Fruit fly (Drosophila melanogaster) whole organism, embryonic: Measurements from ENCODE around the gene CG3434.
A peak's percentile ranks its signal among the peaks of the same experiment; 100 is the strongest.

ENCODE experiments used
- ATbp ChIP-seq: fragments of 200-800 bp; sonication (Bioruptor generic); optimal IDR thresholded peaks from 2 replicates; lab custom pipeline; 2017; ENCODE audit warnings: missing biosample characterization, mild to moderate bottlenecking, missing genetic modification characterization, missing genetic modification reagents
- B-H2 ChIP-seq: fragments of 200-800 bp; sonication (Bioruptor generic); optimal IDR thresholded peaks from 2 replicates; lab custom pipeline; 2018; ENCODE audit warnings: missing biosample characterization, mild to moderate bottlenecking, missing genetic modification characterization
- CG10462 ChIP-seq: fragments of 200-800 bp; sonication (Bioruptor generic); optimal IDR thresholded peaks from 2 replicates; lab custom pipeline; 2016; ENCODE audit warnings: missing biosample characterization, missing genetic modification characterization
- CG10959 ChIP-seq: fragments of 200-800 bp; sonication (Bioruptor generic); IDR thresholded peaks from 2 replicates; pipeline ENCODE4 v1.3.6; 2022; ENCODE audit warnings: missing biosample characterization, missing genetic modification characterization
- CG11247 ChIP-seq: fragments of 200-800 bp; sonication (Bioruptor generic); IDR thresholded peaks from 2 replicates; pipeline ENCODE4 v1.3.6; 2022; ENCODE audit warnings: missing biosample characterization, missing genetic modification characterization
- CG11456 ChIP-seq: fragments of 200-800 bp; sonication (Bioruptor generic); IDR thresholded peaks from 3 replicates; pipeline ENCODE4 v1.3.6; 2022; ENCODE audit warnings: missing biosample characterization, missing genetic modification characterization
- CG11696 ChIP-seq: fragments of 200-800 bp; sonication (Bioruptor generic); IDR thresholded peaks from 2 replicates; pipeline ENCODE4 v1.3.6; 2022; ENCODE audit warnings: missing biosample characterization, missing genetic modification characterization
- CG11723 ChIP-seq: fragments of 200-800 bp; sonication (Bioruptor generic); optimal IDR thresholded peaks from 2 replicates; lab custom pipeline; 2017; ENCODE audit warnings: missing biosample characterization, mild to moderate bottlenecking, missing genetic modification characterization
- CG12744 ChIP-seq: fragments of 200-800 bp; sonication (Bioruptor generic); optimal IDR thresholded peaks from 2 replicates; lab custom pipeline; 2016; ENCODE audit warnings: missing biosample characterization, missing genetic modification characterization
- CG12769 ChIP-seq: fragments of 200-800 bp; sonication (Bioruptor generic); optimal IDR thresholded peaks from 2 replicates; lab custom pipeline; 2019; ENCODE audit warnings: missing biosample characterization, mild to moderate bottlenecking, missing genetic modification characterization, moderate library complexity
- CG15479 ChIP-seq: fragments of 200-800 bp; sonication (Bioruptor generic); optimal IDR thresholded peaks from 3 replicates; lab custom pipeline; 2019; ENCODE audit warnings: missing biosample characterization, mild to moderate bottlenecking, missing genetic modification characterization, moderate library complexity
- CG15601 ChIP-seq: fragments of 200-800 bp; sonication (Bioruptor generic); optimal IDR thresholded peaks from 3 replicates; lab custom pipeline; 2019; ENCODE audit warnings: missing biosample characterization, mild to moderate bottlenecking, missing genetic modification characterization, moderate library complexity
- CG16813 ChIP-seq: fragments of 200-800 bp; sonication (Bioruptor generic); IDR thresholded peaks from 3 replicates; pipeline ENCODE4 v1.3.6; 2022; ENCODE audit warnings: missing biosample characterization, missing genetic modification characterization; ENCODE audit not compliant: partially characterized antibody
- CG17829 ChIP-seq: fragments of 200-800 bp; optimal IDR thresholded peaks from 2 replicates; lab custom pipeline; 2019; ENCODE audit warnings: missing biosample characterization, mild to moderate bottlenecking, missing genetic modification characterization, moderate library complexity
- CG18764 ChIP-seq: fragments of 200-800 bp; sonication (Bioruptor generic); optimal IDR thresholded peaks from 3 replicates; lab custom pipeline; 2016; ENCODE audit warnings: missing biosample characterization, missing genetic modification characterization
- CG31224 ChIP-seq: fragments of 200-800 bp; sonication (Bioruptor generic); IDR thresholded peaks from 2 replicates; pipeline ENCODE4 v1.3.6; 2022; ENCODE audit warnings: missing biosample characterization, missing genetic modification characterization
- CG31441 ChIP-seq: fragments of 200-800 bp; sonication (Bioruptor generic); IDR thresholded peaks from 2 replicates; pipeline ENCODE4 v1.3.6; 2022; ENCODE audit warnings: missing biosample characterization, missing genetic modification characterization
- CG32767 ChIP-seq: fragments of 200-800 bp; sonication (Bioruptor generic); IDR thresholded peaks from 2 replicates; pipeline ENCODE4 v1.3.6; 2022; ENCODE audit warnings: missing biosample characterization, missing genetic modification characterization
- CG4404 ChIP-seq: fragments of 200-800 bp; sonication (Bioruptor generic); IDR thresholded peaks from 2 replicates; pipeline ENCODE4 v1.3.6; 2022; ENCODE audit warnings: missing biosample characterization, missing genetic modification characterization
- CG5245 ChIP-seq: fragments of 200-800 bp; sonication (Bioruptor generic); optimal IDR thresholded peaks from 3 replicates; lab custom pipeline; 2016; ENCODE audit warnings: missing biosample characterization, missing genetic modification characterization
- CG7786 ChIP-seq: fragments of 200-800 bp; sonication (Bioruptor generic); optimal IDR thresholded peaks from 2 replicates; lab custom pipeline; 2016; ENCODE audit warnings: missing biosample characterization, missing genetic modification characterization
- CG8478 ChIP-seq: fragments of >200 bp; optimal IDR thresholded peaks from 2 replicates; lab custom pipeline; 2018
- Ets97D ChIP-seq: fragments of 200-800 bp; sonication (Bioruptor generic); optimal IDR thresholded peaks from 3 replicates; lab custom pipeline; 2016; ENCODE audit warnings: missing biosample characterization, missing genetic modification characterization
- Gug ChIP-seq: fragments of 200-800 bp; sonication (Bioruptor generic); IDR thresholded peaks from 4 replicates; pipeline ENCODE4 v1.3.6; 2022; ENCODE audit warnings: missing biosample characterization, missing genetic modification characterization
- Meics ChIP-seq: fragments of 200-800 bp; sonication (Bioruptor generic); optimal IDR thresholded peaks from 2 replicates; lab custom pipeline; 2017; ENCODE audit warnings: missing biosample characterization, mild to moderate bottlenecking, missing genetic modification characterization
- Myb ChIP-seq: fragments of 200-800 bp; sonication (Bioruptor generic); optimal IDR thresholded peaks from 2 replicates; lab custom pipeline; 2016; ENCODE audit warnings: missing biosample characterization, missing genetic modification characterization
- Oaz ChIP-seq: fragments of 200-800 bp; sonication (Bioruptor generic); IDR thresholded peaks from 2 replicates; pipeline ENCODE4 v1.3.6; 2022; ENCODE audit warnings: missing biosample characterization, missing genetic modification characterization
- Optix ChIP-seq: fragments of 200-800 bp; sonication (Bioruptor generic); IDR thresholded peaks from 3 replicates; pipeline ENCODE4 v1.3.6; 2022; ENCODE audit warnings: missing biosample characterization, missing genetic modification characterization
- Pdp1 ChIP-seq, 2 experiments: fragments of 200-800 bp; sonication (Bioruptor generic); optimal IDR thresholded peaks; 3 replicates each; lab custom pipeline; 2016; ENCODE audit warnings: missing biosample characterization in 2 of 2, missing genetic modification characterization in 2 of 2, mild to moderate bottlenecking in 1 of 2, moderate library complexity in 1 of 2
- Sox100B ChIP-seq: fragments of 200-800 bp; sonication (Bioruptor generic); optimal IDR thresholded peaks from 3 replicates; lab custom pipeline; 2018; ENCODE audit warnings: missing biosample characterization, mild to moderate bottlenecking, missing genetic modification characterization
- Sry-β ChIP-seq: fragments of 200-800 bp; sonication (Bioruptor generic); optimal IDR thresholded peaks from 2 replicates; lab custom pipeline; 2018; ENCODE audit warnings: missing biosample characterization, mild to moderate bottlenecking, missing genetic modification characterization, moderate library complexity
- bowl ChIP-seq: fragments of 200-800 bp; sonication (Bioruptor generic); IDR thresholded peaks from 2 replicates; pipeline ENCODE4 v1.3.6; 2022; ENCODE audit warnings: missing biosample characterization, missing genetic modification characterization
- chm ChIP-seq: fragments of 200-800 bp; sonication (Bioruptor generic); IDR thresholded peaks from 2 replicates; pipeline ENCODE4 v1.3.6; 2022; ENCODE audit warnings: missing biosample characterization, missing genetic modification characterization
- corto ChIP-seq: fragments of 200-800 bp; sonication (Bioruptor generic); optimal IDR thresholded peaks from 2 replicates; lab custom pipeline; 2016; ENCODE audit warnings: missing biosample characterization, mild to moderate bottlenecking, missing genetic modification characterization, moderate library complexity
- cwo ChIP-seq: fragments of 200-800 bp; sonication (Bioruptor generic); optimal IDR thresholded peaks from 3 replicates; lab custom pipeline; 2017; ENCODE audit warnings: missing biosample characterization, missing genetic modification characterization, mild to moderate bottlenecking, moderate library complexity, missing genetic modification reagents
- dan ChIP-seq: fragments of 200-800 bp; sonication (Bioruptor generic); IDR thresholded peaks from 2 replicates; pipeline ENCODE4 v1.3.6; 2022; ENCODE audit warnings: missing biosample characterization, missing genetic modification characterization
- emc ChIP-seq: fragments of 200-800 bp; sonication (Bioruptor generic); optimal IDR thresholded peaks from 2 replicates; lab custom pipeline; 2016; ENCODE audit warnings: missing biosample characterization, missing genetic modification characterization
- en ChIP-seq: fragments of 200-800 bp; sonication (Bioruptor generic); optimal IDR thresholded peaks from 2 replicates; lab custom pipeline; 2016; ENCODE audit warnings: missing biosample characterization, missing genetic modification characterization
- ftz-f1 ChIP-seq: fragments of 200-800 bp; sonication (Bioruptor generic); optimal IDR thresholded peaks from 2 replicates; lab custom pipeline; 2016; ENCODE audit warnings: missing biosample characterization, missing genetic modification characterization
- gcm2 ChIP-seq: fragments of 200-800 bp; sonication (Bioruptor generic); optimal IDR thresholded peaks from 2 replicates; lab custom pipeline; 2016; ENCODE audit warnings: missing biosample characterization, missing genetic modification characterization
- h ChIP-seq: fragments of >200 bp; optimal IDR thresholded peaks from 2 replicates; lab custom pipeline; 2017
- hkb ChIP-seq, 2 experiments: fragments of 200-800 bp in 1 of 2; fragments of >200 bp in 1 of 2; sonication (Bioruptor generic) in 1 of 2; IDR thresholded peaks in 1 of 2; optimal IDR thresholded peaks in 1 of 2; 2 replicates each; pipeline versions ENCODE4 v1.3.6 to Lab custom; 2017 to 2022; ENCODE audit warnings: missing biosample characterization in 1 of 2, missing genetic modification characterization in 1 of 2
- ken ChIP-seq: fragments of 200-800 bp; sonication (Bioruptor generic); IDR thresholded peaks from 3 replicates; pipeline ENCODE4 v1.3.6; 2022; ENCODE audit warnings: missing biosample characterization, missing genetic modification characterization
- oc ChIP-seq: fragments of 200-800 bp; sonication (Bioruptor generic); optimal IDR thresholded peaks from 2 replicates; lab custom pipeline; 2018; ENCODE audit warnings: missing biosample characterization, mild to moderate bottlenecking, missing genetic modification characterization, moderate library complexity
- run ChIP-seq: fragments of 200-800 bp; sonication (Bioruptor generic); optimal IDR thresholded peaks from 3 replicates; lab custom pipeline; 2018; ENCODE audit warnings: missing biosample characterization, mild to moderate bottlenecking, missing genetic modification characterization
- sens ChIP-seq: fragments of 200-800 bp; sonication (Bioruptor generic); peaks from one replicate; lab custom pipeline; 2016; ENCODE audit warnings: missing biosample characterization, missing genetic modification characterization
- sr ChIP-seq: fragments of 200-800 bp; sonication (Bioruptor generic); IDR thresholded peaks from 3 replicates; pipeline ENCODE4 v1.3.6; 2022; ENCODE audit warnings: missing biosample characterization, missing genetic modification characterization
- sug ChIP-seq: fragments of 200-800 bp; optimal IDR thresholded peaks from 2 replicates; lab custom pipeline; 2019; ENCODE audit warnings: missing biosample characterization, mild to moderate bottlenecking, missing genetic modification characterization, moderate library complexity
- tll ChIP-seq, 2 experiments: fragments of 200-800 bp in 1 of 2; fragments of >200 bp in 1 of 2; sonication (Bioruptor generic) in 1 of 2; optimal IDR thresholded peaks; 2 replicates each; lab custom pipeline; 2017 to 2019; ENCODE audit warnings: missing biosample characterization in 2 of 2, missing genetic modification characterization in 2 of 2, mild to moderate bottlenecking in 1 of 2, moderate library complexity in 1 of 2
- tx ChIP-seq: fragments of 200-800 bp; sonication (Bioruptor generic); optimal IDR thresholded peaks from 2 replicates; lab custom pipeline; 2016; ENCODE audit warnings: missing biosample characterization, missing genetic modification characterization
- vnd ChIP-seq: fragments of 200-800 bp; sonication (Bioruptor generic); IDR thresholded peaks from 3 replicates; pipeline ENCODE4 v1.3.6; 2022; ENCODE audit warnings: missing biosample characterization, missing genetic modification characterization; ENCODE audit not compliant: partially characterized antibody

CG3434 gene

DNA sequence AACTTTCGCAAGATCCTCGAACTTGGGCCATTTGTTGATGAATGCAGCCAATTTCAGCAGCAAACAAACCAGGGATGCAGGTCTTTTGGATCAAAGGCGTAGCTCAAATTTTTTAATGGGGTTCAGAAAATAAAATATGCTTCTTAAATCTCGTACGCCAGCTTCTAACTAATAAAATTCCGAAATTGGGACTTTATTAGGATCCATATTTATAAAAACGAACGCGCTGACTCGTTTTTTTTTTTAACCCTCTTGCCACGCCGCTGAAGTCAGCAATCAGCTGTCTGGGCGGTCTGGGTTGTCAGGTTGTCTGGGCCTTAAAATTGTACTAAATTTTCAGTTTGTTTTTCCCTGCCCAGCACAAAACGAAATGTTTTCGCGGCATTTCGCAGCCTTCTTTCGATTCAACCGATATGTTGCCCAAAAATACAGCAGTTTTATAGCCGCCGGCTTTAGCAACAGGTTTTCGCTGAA is 2.9 kb downstream of the CG3434 start, which contains the start of gene CG3437 (continued):
- peak; percentile 98 for TF ChIP-seq sr (GFP tag; lab: Robert Waterston, UW)
- TF ChIP-seq Gug (GFP tag; lab: Robert Waterston, UW) = peak; percentile 99
- TF ChIP-seq CG8478 (lab: Kevin White, UChicago) = no peak
- TF ChIP-seq emc = peak; percentile 97
- peak; percentile 99 for TF ChIP-seq CG12769 (tag; lab: Kevin White, UChicago)
- peak; percentile 34 for TF ChIP-seq hkb (optimal IDR thresholded peaks at IDR 0.05; lab: Kevin White, UChicago)
- peak; percentile 99 for TF ChIP-seq hkb (GFP tag; IDR thresholded peaks at IDR 0.05; lab: Robert Waterston, UW)
- 0 out of 3 replicates have a peak, but pooled peaks have one; percentile 38 for TF ChIP-seq CG16813 (GFP tag; lab: Robert Waterston, UW)
- TF ChIP-seq CG18764 = peak; percentile 97
- TF ChIP-seq Oaz (GFP tag; lab: Robert Waterston, UW) = peak; percentile 98
- peak; percentile 96 for TF ChIP-seq CG11696
- peak in 1 of 2 experiments; percentile 84 for TF ChIP-seq tll (GFP tag; optimal IDR thresholded peaks at IDR 0.05; lab: Kevin White, UChicago)
- TF ChIP-seq cwo = peak; percentile 97
- TF ChIP-seq bowl (GFP tag; lab: Robert Waterston, UW) = peak; percentile 98
- TF ChIP-seq CG11456 (GFP tag; lab: Robert Waterston, UW) = peak; percentile 99
- TF ChIP-seq run = peak; percentile 94
- no peak for TF ChIP-seq h (lab: Kevin White, UChicago)
- TF ChIP-seq vnd (GFP tag; lab: Robert Waterston, UW) = 0 out of 3 replicates have a peak, but pooled peaks have one; percentile 29
- TF ChIP-seq CG11723 (GFP tag; lab: Kevin White, UChicago) = peak; percentile 97
- TF ChIP-seq sug (tag; lab: Kevin White, UChicago) = peak; percentile 97
- peak; percentile 99 for TF ChIP-seq Meics
- TF ChIP-seq CG15479 (GFP tag; lab: Kevin White, UChicago) = peak; percentile 59
- TF ChIP-seq dan = peak; percentile 98
- TF ChIP-seq en (GFP tag; lab: Kevin White, UChicago) = peak; percentile 98
- peak; percentile 98 for TF ChIP-seq CG12744
- peak; percentile 99 for TF ChIP-seq CG7786
- peak; percentile 74 for TF ChIP-seq Sry-β (GFP tag; lab: Kevin White, UChicago)
- TF ChIP-seq CG4404 = peak; percentile 99
- peak; percentile 98 for TF ChIP-seq ATbp
- peak; percentile 98 for TF ChIP-seq oc (tag; lab: Kevin White, UChicago)
- TF ChIP-seq CG32767 = peak; percentile 98
- peak; percentile 94 for TF ChIP-seq Ets97D
- TF ChIP-seq corto = peak; percentile 97
- TF ChIP-seq Optix (GFP tag; lab: Robert Waterston, UW) = peak; percentile 99
- peak; percentile 88 for TF ChIP-seq ftz-f1 (GFP tag; lab: Kevin White, UChicago)
- peak; percentile 97 for TF ChIP-seq CG15601
- peak; percentile 97 for TF ChIP-seq CG5245 (GFP tag; lab: Kevin White, UChicago)
- TF ChIP-seq CG10959 (GFP tag; lab: Robert Waterston, UW) = peak; percentile 99
- TF ChIP-seq B-H2 = peak; percentile 99
- peak; percentile 97 for TF ChIP-seq CG10462 (GFP tag; lab: Kevin White, UChicago)
- TF ChIP-seq CG17829 (tag; lab: Kevin White, UChicago) = peak; percentile 96
- TF ChIP-seq ken (GFP tag; lab: Robert Waterston, UW) = peak; percentile 99
- TF ChIP-seq CG31441 (GFP tag; lab: Robert Waterston, UW) = peak; percentile 98
- TF ChIP-seq tx (GFP tag; lab: Kevin White, UChicago) = peak; percentile 98
- peak; percentile 97 for TF ChIP-seq CG31224 (GFP tag; lab: Robert Waterston, UW)
- TF ChIP-seq chm (GFP tag; lab: Robert Waterston, UW) = peak; percentile 99
- peak; percentile 97 to 99 for TF ChIP-seq Pdp1 (GFP tag; optimal IDR thresholded peaks at IDR 0.05; lab: Kevin White, UChicago)
- TF ChIP-seq gcm2 (GFP tag; lab: Kevin White, UChicago) = peak; percentile 97
- TF ChIP-seq sens (GFP tag; lab: Kevin White, UChicago) = peak; percentile 100
- peak; percentile 92 for TF ChIP-seq Myb
- peak; percentile 96 for TF ChIP-seq Sox100B (GFP tag; lab: Kevin White, UChicago)
- TF ChIP-seq CG11247 (GFP tag; lab: Robert Waterston, UW) = peak; percentile 99
